Fruit fly (Drosophila melanogaster): ENCODE measurements around the gene CG33493.

CG33493 gene

dm6 chr3L:10674145-10674547 is 18.8 kb downstream of the CG33493 start (continued):
- TF ChIP-seq psq (GFP tag; optimal IDR thresholded peaks at IDR 0.05) (no peak), CG6689 (GFP tag; IDR thresholded peaks at IDR 0.05) (no peak), CG1602 (GFP tag; optimal IDR thresholded peaks at IDR 0.05) (no peak), dan (GFP tag; IDR thresholded peaks at IDR 0.05) (no peak), CG7271 (tag; optimal IDR thresholded peaks at IDR 0.05) (no peak), ara (GFP tag; IDR thresholded peaks at IDR 0.05) (no peak), CG1832 (GFP tag; optimal IDR thresholded peaks at IDR 0.05) (peak; percentile 75), D19B (GFP tag; optimal IDR thresholded peaks at IDR 0.05) (no peak), danr (GFP tag; IDR thresholded peaks at IDR 0.05) (no peak), Dip3 (GFP tag; optimal IDR thresholded peaks at IDR 0.05) (no peak), abd-A (tag; optimal IDR thresholded peaks at IDR 0.05) (peak; percentile 52), Antp (GFP tag; optimal IDR thresholded peaks at IDR 0.05) (no peak), eyg (GFP tag; optimal IDR thresholded peaks at IDR 0.05) (no peak), rib (GFP tag; IDR thresholded peaks at IDR 0.05) (0 out of 2 replicates have a peak, but pooled peaks have one; percentile 23), nmo (GFP tag; optimal IDR thresholded peaks at IDR 0.05) (no peak), fd96Cb (tag; optimal IDR thresholded peaks at IDR 0.05) (no peak), CG33213 (GFP tag; optimal IDR thresholded peaks at IDR 0.05) (no peak), HHEX (GFP tag; optimal IDR thresholded peaks at IDR 0.05) (peak; percentile 15), CG6654 (GFP tag; optimal IDR thresholded peaks at IDR 0.05) (no peak), CG17829 (tag; optimal IDR thresholded peaks at IDR 0.05) (no peak), Trl (optimal IDR thresholded peaks at IDR 0.05) (peak; percentile 79 to 85), Trl (GFP tag; optimal IDR thresholded peaks at IDR 0.05) (no peak), her (GFP tag; optimal IDR thresholded peaks at IDR 0.05) (no peak), ranshi (GFP tag; IDR thresholded peaks at IDR 0.05) (no peak), Sin3A (optimal IDR thresholded peaks at IDR 0.05) (no peak), Elba2 (GFP tag; optimal IDR thresholded peaks at IDR 0.05) (no peak), ash1 (GFP tag; optimal IDR thresholded peaks at IDR 0.05) (no peak), Ets65A (GFP tag) (no peak), CG17186 (GFP tag; optimal IDR thresholded peaks at IDR 0.05) (no peak), CG1603 (tag; optimal IDR thresholded peaks at IDR 0.05) (no peak), CG9797 (GFP tag; optimal IDR thresholded peaks at IDR 0.05) (no peak), CG14014 (GFP tag; IDR thresholded peaks at IDR 0.05) (no peak), CG18764 (GFP tag; optimal IDR thresholded peaks at IDR 0.05) (no peak), stwl (tag; optimal IDR thresholded peaks at IDR 0.05) (peak; percentile 2), CG7372 (GFP tag; IDR thresholded peaks at IDR 0.05) (no peak), Dref (GFP tag; IDR thresholded peaks at IDR 0.05) (no peak), Side (GFP tag; optimal IDR thresholded peaks at IDR 0.05) (no peak), usp (GFP tag; optimal IDR thresholded peaks at IDR 0.05) (no peak), maf-S (GFP tag; optimal IDR thresholded peaks at IDR 0.05) (no peak), CG8089 (GFP tag; optimal IDR thresholded peaks at IDR 0.05) (no peak), Dip2 (GFP tag; IDR thresholded peaks at IDR 0.05) (no peak), CG11456 (GFP tag; IDR thresholded peaks at IDR 0.05) (no peak), CG32532 (GFP tag; IDR thresholded peaks at IDR 0.05) (peak; percentile 48; the same call in 1 of the 2 replicates), CG9215 (GFP tag; IDR thresholded peaks at IDR 0.05) (no peak), CG6272 (GFP tag; IDR thresholded peaks at IDR 0.05) (no peak), NFAT (GFP tag; IDR thresholded peaks at IDR 0.05) (no peak), dm (GFP tag; optimal IDR thresholded peaks at IDR 0.05) (no peak), Fer2 (tag; optimal IDR thresholded peaks at IDR 0.05) (no peak), Dp (GFP tag; optimal IDR thresholded peaks at IDR 0.05) (no peak), vvl (GFP tag; IDR thresholded peaks at IDR 0.05) (peak; percentile 87), CG17912 (GFP tag; optimal IDR thresholded peaks at IDR 0.05) (no peak), CG43689 (GFP tag; IDR thresholded peaks at IDR 0.05) (no peak), chinmo (GFP tag; IDR thresholded peaks at IDR 0.05; ENCODE audit: partially characterized antibody) (0 out of 4 replicates have a peak, but pooled peaks have one; percentile 65), CG30020 (tag; optimal IDR thresholded peaks at IDR 0.05) (no peak)

Measured in whole organism, embryonic.